Worm (Caenorhabditis elegans): ENCODE data around the gene fbxa-77.

DNA sequence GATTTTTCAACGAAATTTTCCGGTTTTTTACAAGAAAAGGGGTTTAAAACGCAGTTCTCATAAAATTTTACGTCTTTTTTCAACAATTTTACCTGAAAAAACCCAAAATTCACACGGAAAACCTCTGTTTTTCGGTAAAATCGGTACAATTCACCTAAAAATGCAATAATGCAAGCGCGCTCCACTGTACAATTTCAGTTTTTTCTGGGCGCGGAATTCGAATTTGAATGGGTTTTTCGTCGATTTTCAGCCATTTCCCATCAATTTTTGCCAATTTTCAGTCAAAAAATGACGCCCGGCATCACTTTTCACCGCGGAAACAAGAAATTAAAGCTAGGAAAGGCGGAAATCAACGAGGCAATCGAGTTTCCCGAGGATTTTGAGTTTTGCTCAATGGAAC is 41.4 kb upstream of the fbxa-77 start, which contains the start of gene orc-3:
- TF ChIP-seq him-1 (tag; optimal IDR thresholded peaks at IDR 0.05) (no peak), W03F9.2 (tag; optimal IDR thresholded peaks at IDR 0.05) (no peak), dao-5 (tag; optimal IDR thresholded peaks at IDR 0.05) (no peak)

Measured in whole organism, L4/young adult.